Fruit fly (Drosophila melanogaster) whole organism, prepupa: ENCODE data around the gene Tsp26A.

Source experiments
- Blimp-1 ChIP-seq: fragments of 200-800 bp; sonication (Bioruptor generic); optimal IDR thresholded peaks from 3 replicates; lab custom pipeline; 2017; ENCODE audit warnings: missing biosample characterization, missing genetic modification characterization, mild to moderate bottlenecking, moderate library complexity, missing genetic modification reagents
- CG11294 ChIP-seq: fragments of 200-800 bp; sonication (Bioruptor generic); IDR thresholded peaks from 2 replicates; pipeline ENCODE4 v1.3.6; 2022; ENCODE audit warnings: missing biosample characterization, missing genetic modification characterization
- CG11762 ChIP-seq: fragments of 200-800 bp; sonication (Bioruptor generic); optimal IDR thresholded peaks from 3 replicates; lab custom pipeline; 2016; ENCODE audit warnings: missing biosample characterization, missing genetic modification characterization; ENCODE audit not compliant: insufficient read depth
- CG11902 ChIP-seq: fragments of 200-800 bp; sonication (Bioruptor generic); optimal IDR thresholded peaks from 3 replicates; lab custom pipeline; 2016; ENCODE audit warnings: missing biosample characterization, missing genetic modification characterization
- CG15336 ChIP-seq: fragments of 200-800 bp; sonication (Bioruptor generic); IDR thresholded peaks from 2 replicates; pipeline ENCODE4 v1.3.6; 2022; ENCODE audit warnings: missing biosample characterization, missing genetic modification characterization
- CG3032 ChIP-seq: fragments of 200-800 bp; optimal IDR thresholded peaks from 2 replicates; lab custom pipeline; 2019; ENCODE audit warnings: missing biosample characterization, mild to moderate bottlenecking, missing genetic modification characterization, moderate library complexity
- CG31627 ChIP-seq: fragments of 200-800 bp; sonication (Bioruptor generic); optimal IDR thresholded peaks from 3 replicates; lab custom pipeline; 2016; ENCODE audit warnings: missing biosample characterization, missing genetic modification characterization
- CG32006 ChIP-seq: fragments of 200-800 bp; sonication (Bioruptor generic); optimal IDR thresholded peaks from 3 replicates; lab custom pipeline; 2017; ENCODE audit warnings: missing biosample characterization, mild to moderate bottlenecking, missing genetic modification characterization
- CG34406 ChIP-seq: fragments of 200-800 bp; sonication (Bioruptor generic); optimal IDR thresholded peaks from 3 replicates; lab custom pipeline; 2016; ENCODE audit warnings: missing biosample characterization, missing genetic modification characterization
- CG4318 ChIP-seq: fragments of 200-800 bp; sonication (Bioruptor generic); optimal IDR thresholded peaks from 3 replicates; lab custom pipeline; 2017; ENCODE audit warnings: missing biosample characterization, mild to moderate bottlenecking, missing genetic modification characterization
- CG6163 ChIP-seq: fragments of 200-800 bp; sonication (Bioruptor generic); IDR thresholded peaks from 3 replicates; pipeline ENCODE4 v1.3.6; 2022; ENCODE audit warnings: missing biosample characterization, missing genetic modification characterization
- CG6792 ChIP-seq: fragments of 200-800 bp; sonication (Bioruptor generic); optimal IDR thresholded peaks from 3 replicates; lab custom pipeline; 2016; ENCODE audit warnings: missing biosample characterization, missing genetic modification characterization
- CG6808 ChIP-seq: fragments of 200-800 bp; sonication (Bioruptor generic); optimal IDR thresholded peaks from 3 replicates; lab custom pipeline; 2017; ENCODE audit warnings: missing biosample characterization, missing genetic modification characterization, mild to moderate bottlenecking, moderate library complexity, missing genetic modification reagents
- CG6854 ChIP-seq: fragments of 200-800 bp; sonication (Bioruptor generic); optimal IDR thresholded peaks from 2 replicates; lab custom pipeline; 2017; ENCODE audit warnings: missing biosample characterization, mild to moderate bottlenecking, missing genetic modification characterization
- CG7368 ChIP-seq: fragments of 200-800 bp; sonication (Bioruptor generic); optimal IDR thresholded peaks from 3 replicates; lab custom pipeline; 2016; ENCODE audit warnings: missing biosample characterization, missing genetic modification characterization
- CG8119 ChIP-seq: fragments of 200-800 bp; sonication (Bioruptor generic); IDR thresholded peaks from 3 replicates; pipeline ENCODE4 v1.3.6; 2022; ENCODE audit warnings: missing biosample characterization, missing genetic modification characterization
- CG8319 ChIP-seq: fragments of 200-800 bp; sonication (Bioruptor generic); optimal IDR thresholded peaks from 3 replicates; lab custom pipeline; 2016; ENCODE audit warnings: missing biosample characterization, missing genetic modification characterization
- CG9139 ChIP-seq: fragments of 200-800 bp; sonication (Bioruptor generic); optimal IDR thresholded peaks from 3 replicates; lab custom pipeline; 2017; ENCODE audit warnings: missing biosample characterization, mild to moderate bottlenecking, missing genetic modification characterization
- Eip75B ChIP-seq: fragments of 200-800 bp; sonication (Bioruptor generic); optimal IDR thresholded peaks from 3 replicates; lab custom pipeline; 2016; ENCODE audit warnings: missing biosample characterization, missing genetic modification characterization
- Eip78C ChIP-seq: fragments of 200-800 bp; sonication (Bioruptor generic); peaks from one replicate; lab custom pipeline; 2016; ENCODE audit warnings: missing biosample characterization, missing genetic modification characterization
- Eip93F ChIP-seq: fragments of 200-800 bp; sonication (Bioruptor generic); optimal IDR thresholded peaks from 2 replicates; lab custom pipeline; 2016; ENCODE audit warnings: missing biosample characterization, mild to moderate bottlenecking, missing genetic modification characterization
- Ets21C ChIP-seq: fragments of 200-800 bp; sonication (Bioruptor generic); optimal IDR thresholded peaks from 3 replicates; lab custom pipeline; 2016; ENCODE audit warnings: missing biosample characterization, missing genetic modification characterization
- Ets96B ChIP-seq: fragments of 200-800 bp; optimal IDR thresholded peaks from 2 replicates; lab custom pipeline; 2019; ENCODE audit warnings: missing biosample characterization, mild to moderate bottlenecking, missing genetic modification characterization, moderate library complexity
- Hr4 ChIP-seq: fragments of 200-800 bp; sonication (Bioruptor generic); optimal IDR thresholded peaks from 3 replicates; lab custom pipeline; 2016; ENCODE audit warnings: missing biosample characterization, missing genetic modification characterization
- Met ChIP-seq: fragments of 200-800 bp; sonication (Bioruptor generic); optimal IDR thresholded peaks from 3 replicates; lab custom pipeline; 2016; ENCODE audit warnings: missing biosample characterization, missing genetic modification characterization
- OdsH ChIP-seq: fragments of 200-800 bp; sonication (Bioruptor generic); optimal IDR thresholded peaks from 3 replicates; lab custom pipeline; 2016; ENCODE audit warnings: missing biosample characterization, missing genetic modification characterization
- Smox ChIP-seq: fragments of 200-800 bp; sonication (Bioruptor generic); optimal IDR thresholded peaks from 3 replicates; lab custom pipeline; 2016; ENCODE audit warnings: missing biosample characterization, missing genetic modification characterization
- Sox14 ChIP-seq: fragments of 200-800 bp; sonication (Bioruptor generic); optimal IDR thresholded peaks from 3 replicates; lab custom pipeline; 2016; ENCODE audit warnings: missing biosample characterization, missing genetic modification characterization
- Sox15 ChIP-seq: fragments of 200-800 bp; sonication (Bioruptor generic); optimal IDR thresholded peaks from 3 replicates; lab custom pipeline; 2016; ENCODE audit warnings: missing biosample characterization, missing genetic modification characterization
- achi ChIP-seq: fragments of 200-800 bp; sonication (Bioruptor generic); optimal IDR thresholded peaks from 3 replicates; lab custom pipeline; 2016; ENCODE audit warnings: missing biosample characterization, missing genetic modification characterization
- acj6 ChIP-seq: fragments of 200-800 bp; sonication (Bioruptor generic); optimal IDR thresholded peaks from 3 replicates; lab custom pipeline; 2016; ENCODE audit warnings: missing biosample characterization, missing genetic modification characterization
- dac ChIP-seq: fragments of 200-800 bp; sonication (Bioruptor generic); optimal IDR thresholded peaks from 2 replicates; lab custom pipeline; 2017; ENCODE audit warnings: missing biosample characterization, mild to moderate bottlenecking, missing genetic modification characterization
- eg ChIP-seq: fragments of 200-800 bp; sonication (Bioruptor generic); IDR thresholded peaks from 3 replicates; pipeline ENCODE4 v1.3.6; 2022; ENCODE audit warnings: missing biosample characterization, missing genetic modification characterization
- esn ChIP-seq: fragments of 200-800 bp; sonication (Bioruptor generic); optimal IDR thresholded peaks from 2 replicates; lab custom pipeline; 2016; ENCODE audit warnings: missing biosample characterization, mild to moderate bottlenecking, missing genetic modification characterization, moderate library complexity
- fd59A ChIP-seq: fragments of 200-800 bp; sonication (Bioruptor generic); optimal IDR thresholded peaks from 2 replicates; lab custom pipeline; 2017; ENCODE audit warnings: missing biosample characterization, mild to moderate bottlenecking, missing genetic modification characterization, missing genetic modification reagents
- fd85E ChIP-seq: fragments of 200-800 bp; sonication (Bioruptor generic); optimal IDR thresholded peaks from 3 replicates; lab custom pipeline; 2016; ENCODE audit warnings: missing biosample characterization, missing genetic modification characterization
- lz ChIP-seq: fragments of 200-800 bp; sonication (Bioruptor generic); optimal IDR thresholded peaks from 3 replicates; lab custom pipeline; 2016; ENCODE audit warnings: missing biosample characterization, missing genetic modification characterization
- net ChIP-seq: fragments of 200-800 bp; sonication (Bioruptor generic); optimal IDR thresholded peaks from 3 replicates; lab custom pipeline; 2016; ENCODE audit warnings: missing biosample characterization, missing genetic modification characterization
- ss ChIP-seq, 2 experiments: fragments of 200-800 bp; sonication (Bioruptor generic); optimal IDR thresholded peaks; 2 replicates in 1 of 2; 3 replicates in 1 of 2; lab custom pipeline; 2017 to 2018; ENCODE audit warnings: mild to moderate bottlenecking in 2 of 2, missing biosample characterization in 2 of 2, missing genetic modification characterization in 2 of 2, moderate library complexity in 1 of 2
- svp ChIP-seq: fragments of 200-800 bp; sonication (Bioruptor generic); peaks from one replicate; lab custom pipeline; 2016; ENCODE audit warnings: missing biosample characterization, missing genetic modification characterization

The Tsp26A gene

dm6 chr2L:5959863-5960658 lies 40.0 kb upstream of the Tsp26A start, which contains the start of gene Vm26Aa:
Gene Vm26Aa, minus strand, starts transcription at chr2L:5960340.
- TF ChIP-seq eg (GFP tag; lab: Robert Waterston, UW) (no peak), Met (GFP tag; lab: Kevin White, UChicago) (no peak), CG7368 (GFP tag; lab: Kevin White, UChicago) (no peak), CG8119 (GFP tag; lab: Robert Waterston, UW) (no peak), Sox15 (GFP tag; lab: Kevin White, UChicago) (no peak), CG4318 (no peak), CG11294 (GFP tag; lab: Robert Waterston, UW) (no peak), fd59A (GFP tag; lab: Kevin White, UChicago) (no peak), Ets21C (GFP tag; lab: Kevin White, UChicago) (no peak), CG11762 (no peak), achi (GFP tag; lab: Kevin White, UChicago) (no peak), CG6808 (GFP tag; lab: Kevin White, UChicago) (no peak), Eip75B (GFP tag; lab: Kevin White, UChicago) (no peak), Eip93F (GFP tag; lab: Kevin White, UChicago) (no peak), Blimp-1 (GFP tag; lab: Kevin White, UChicago) (no peak), fd85E (GFP tag; lab: Kevin White, UChicago) (no peak), svp (GFP tag; lab: Kevin White, UChicago) (no peak), Ets96B (tag; lab: Kevin White, UChicago) (no peak), Smox (no peak), dac (GFP tag; lab: Kevin White, UChicago) (no peak)

- TF ChIP-seq CG9139 (GFP tag; lab: Kevin White, UChicago): no peak
- no peak for TF ChIP-seq CG6854 (GFP tag; lab: Kevin White, UChicago)
- peak in 1 of 2 experiments; percentile 98 for TF ChIP-seq ss (GFP tag; optimal IDR thresholded peaks at IDR 0.05; lab: Kevin White, UChicago)
- TF ChIP-seq Sox15 (GFP tag; lab: Kevin White, UChicago): no peak
Observed at dm6 chr2L:5961169-5961918, 38.7 kb upstream of the Tsp26A start.

dm6 chr2L:5963251-5963650 lies 36.8 kb upstream of the Tsp26A start:
- TF ChIP-seq Hr4 (GFP tag; lab: Kevin White, UChicago) (no peak), CG31627 (GFP tag; lab: Kevin White, UChicago) (no peak), CG6792 (no peak), CG34406 (GFP tag; lab: Kevin White, UChicago) (no peak), CG8319 (GFP tag; lab: Kevin White, UChicago) (no peak), fd85E (GFP tag; lab: Kevin White, UChicago) (no peak)
- TF ChIP-seq, all 60 proteins: peak for 0

- no peak for TF ChIP-seq Ets96B (tag; lab: Kevin White, UChicago)
- TF ChIP-seq acj6 (GFP tag; lab: Kevin White, UChicago): no peak
- TF ChIP-seq lz (GFP tag; lab: Kevin White, UChicago): no peak
- TF ChIP-seq Eip78C (GFP tag; lab: Kevin White, UChicago): no peak
- TF ChIP-seq CG6808 (GFP tag; lab: Kevin White, UChicago): no peak
- TF ChIP-seq Eip75B (GFP tag; lab: Kevin White, UChicago): no peak
- TF ChIP-seq Hr4 (GFP tag; lab: Kevin White, UChicago): no peak
- TF ChIP-seq CG32006 (GFP tag; lab: Kevin White, UChicago): no peak
- TF ChIP-seq CG11762: no peak
- no peak for TF ChIP-seq CG3032
- TF ChIP-seq esn (GFP tag; lab: Kevin White, UChicago): no peak
- no peak for TF ChIP-seq CG11902 (GFP tag; lab: Kevin White, UChicago)
- no peak for TF ChIP-seq CG6163 (GFP tag; lab: Robert Waterston, UW)
- no peak for TF ChIP-seq Sox14 (GFP tag; lab: Kevin White, UChicago)
- no peak for TF ChIP-seq achi (GFP tag; lab: Kevin White, UChicago)
- no peak for TF ChIP-seq net (GFP tag; lab: Kevin White, UChicago)
- TF ChIP-seq CG7368 (GFP tag; lab: Kevin White, UChicago): no peak
- TF ChIP-seq Met (GFP tag; lab: Kevin White, UChicago): no peak
- no peak for TF ChIP-seq CG15336 (GFP tag; lab: Robert Waterston, UW)
- no peak for TF ChIP-seq OdsH (GFP tag; lab: Kevin White, UChicago)
Observed at dm6 chr2L:5964211-5964610, 35.8 kb upstream of the Tsp26A start.
